Fruit fly (Drosophila melanogaster): ENCODE data around the gene CG1271.

CG1271 gene

DNA sequence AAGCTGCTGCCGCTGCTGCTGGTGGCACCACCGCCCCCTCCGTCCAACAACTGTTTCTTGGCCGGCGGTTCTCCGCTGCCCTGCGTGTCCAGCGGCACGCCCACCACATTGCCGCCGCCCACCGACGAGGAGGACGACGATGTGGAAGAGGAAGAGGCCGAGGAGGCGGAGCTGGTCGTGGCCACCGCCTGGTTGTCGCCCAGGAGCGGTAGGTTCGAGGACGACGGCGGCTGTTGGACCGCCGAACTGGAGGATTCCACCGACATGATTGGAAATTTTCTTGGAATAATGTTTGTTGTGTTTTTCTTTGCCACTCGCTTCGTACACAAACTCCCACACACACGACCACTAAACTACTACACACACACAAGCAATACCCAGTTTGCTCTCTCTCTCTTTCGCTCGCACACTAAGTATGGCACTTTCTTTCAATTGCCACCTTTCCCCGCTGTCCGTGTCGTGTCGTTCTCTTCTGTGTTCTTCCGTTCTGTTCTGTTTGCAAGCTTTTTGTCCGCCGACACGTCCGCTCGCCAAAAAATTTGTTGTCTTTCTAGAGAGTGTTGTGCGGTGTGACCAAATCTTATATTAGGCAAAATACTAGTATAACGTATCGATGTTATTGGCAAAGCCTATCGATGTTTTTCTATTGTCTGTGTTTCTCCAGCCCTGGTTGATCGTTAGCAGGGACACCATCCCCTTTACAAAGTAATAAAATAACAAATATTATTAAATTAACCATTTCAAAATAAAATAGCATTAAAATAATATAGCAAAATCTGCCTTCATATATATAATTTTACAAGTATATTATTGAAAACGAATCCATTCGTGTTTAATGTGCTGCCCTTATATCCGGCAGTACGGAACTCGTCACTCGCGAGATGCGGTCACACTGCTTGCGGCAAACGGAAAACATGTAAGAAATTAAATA lies 18.2 kb downstream of the CG1271 start, which contains the start of the genes CG32486 and PAN3 (continued):
- TF ChIP-seq CG32767 (GFP tag; IDR thresholded peaks at IDR 0.05) (no peak), Abd-B (GFP tag; optimal IDR thresholded peaks at IDR 0.05) (peak; percentile 96), luna (GFP tag; optimal IDR thresholded peaks at IDR 0.05) (peak; percentile 27), B-H2 (GFP tag; optimal IDR thresholded peaks at IDR 0.05) (peak; percentile 79), CG7928 (GFP tag; optimal IDR thresholded peaks at IDR 0.05) (peak; percentile 94), Eip74EF (GFP tag; optimal IDR thresholded peaks at IDR 0.05) (peak in 1 of 2 experiments; percentile 50), CG9215 (GFP tag; IDR thresholded peaks at IDR 0.05) (no peak), CG33557 (GFP tag; optimal IDR thresholded peaks at IDR 0.05) (peak; percentile 4), sim (GFP tag; IDR thresholded peaks at IDR 0.05) (no peak), twi (tag; optimal IDR thresholded peaks at IDR 0.05) (peak; percentile 40), CG10565 (GFP tag; optimal IDR thresholded peaks at IDR 0.05) (no peak), CG8281 (tag; optimal IDR thresholded peaks at IDR 0.05) (no peak), CG4360 (GFP tag; IDR thresholded peaks at IDR 0.05) (peak; percentile 47; the same call in 1 of the 2 replicates), B-H1 (GFP tag; IDR thresholded peaks at IDR 0.05) (peak; percentile 20; the same call in 1 of the 3 replicates), Dp (GFP tag; optimal IDR thresholded peaks at IDR 0.05) (peak; percentile 61), HLH4C (GFP tag; IDR thresholded peaks at IDR 0.05; ENCODE audit: partially characterized antibody) (peak; percentile 77), lbe (GFP tag; optimal IDR thresholded peaks at IDR 0.05) (peak; percentile 47), CG11085 (GFP tag; IDR thresholded peaks at IDR 0.05) (peak; percentile 29; the same call in 1 of the 2 replicates), CG4730 (GFP tag; IDR thresholded peaks at IDR 0.05) (no peak), HLHmδ (GFP tag; optimal IDR thresholded peaks at IDR 0.05) (peak; percentile 85), CG9817 (tag; optimal IDR thresholded peaks at IDR 0.05) (peak; percentile 31), BEAF-32 (GFP tag; optimal IDR thresholded peaks at IDR 0.05) (peak; percentile 98), CG3163 (GFP tag; optimal IDR thresholded peaks at IDR 0.05) (peak; percentile 68), insv (GFP tag; optimal IDR thresholded peaks at IDR 0.05) (peak in 1 of 2 experiments; percentile 59), tio (GFP tag; optimal IDR thresholded peaks at IDR 0.05) (no peak), CG10654 (GFP tag; optimal IDR thresholded peaks at IDR 0.05) (peak; percentile 8), Dip3 (GFP tag; optimal IDR thresholded peaks at IDR 0.05) (peak; percentile 44), CG13296 (GFP tag; optimal IDR thresholded peaks at IDR 0.05) (peak; percentile 37), gcm (GFP tag; optimal IDR thresholded peaks at IDR 0.05) (peak; percentile 82), CG14441 (GFP tag; IDR thresholded peaks at IDR 0.05) (0 out of 2 replicates have a peak, but pooled peaks have one; percentile 18), kay (GFP tag; optimal IDR thresholded peaks at IDR 0.05) (no peak), CG33213 (GFP tag; optimal IDR thresholded peaks at IDR 0.05) (peak; percentile 48), CG3407 (GFP tag; optimal IDR thresholded peaks at IDR 0.05) (peak; percentile 23), Doc2 (GFP tag; IDR thresholded peaks at IDR 0.05) (no peak), bcd (GFP tag; optimal IDR thresholded peaks at IDR 0.05) (peak; percentile 45), pum (GFP tag; optimal IDR thresholded peaks at IDR 0.05) (no peak), CG16813 (GFP tag; IDR thresholded peaks at IDR 0.05; ENCODE audit: partially characterized antibody) (peak; percentile 90), fd96Cb (tag; optimal IDR thresholded peaks at IDR 0.05) (no peak), bigmax (GFP tag; optimal IDR thresholded peaks at IDR 0.05) (peak; percentile 43), CG15601 (tag; optimal IDR thresholded peaks at IDR 0.05) (peak; percentile 67), CG11723 (GFP tag; optimal IDR thresholded peaks at IDR 0.05) (peak; percentile 4), zen2 (GFP tag; IDR thresholded peaks at IDR 0.05; ENCODE audit: partially characterized antibody) (peak; percentile 45; the same call in 2 of the 3 replicates), Xbp1 (GFP tag; optimal IDR thresholded peaks at IDR 0.05) (peak; percentile 41), CkIIα-i1 (GFP tag; IDR thresholded peaks at IDR 0.05) (no peak), CG15073 (GFP tag; optimal IDR thresholded peaks at IDR 0.05) (no peak), CG31441 (GFP tag; IDR thresholded peaks at IDR 0.05) (peak; percentile 41), CG7745 (tag; optimal IDR thresholded peaks at IDR 0.05) (no peak)
